Worm (Caenorhabditis elegans) whole organism, mixed stage, embryonic: Measurements from ENCODE around the gene Y37E11AL.12.

Experiments used
- elt-3 ChIP-seq: fragments of 150-350 bp; optimal IDR thresholded peaks from 2 replicates; lab custom pipeline; 2014; ENCODE audit warnings: missing biosample characterization, missing genetic modification characterization
- lsy-2 ChIP-seq: fragments of 150-350 bp; optimal IDR thresholded peaks from 2 replicates; lab custom pipeline; 2014; ENCODE audit warnings: missing biosample characterization, missing genetic modification characterization
- mep-1 ChIP-seq: fragments of 150-350 bp; optimal IDR thresholded peaks from 2 replicates; lab custom pipeline; 2017; ENCODE audit warnings: missing biosample characterization, missing genetic modification reagents, missing genetic modification characterization, inconsistent platforms
- nhr-12 ChIP-seq: fragments of 150-350 bp; optimal IDR thresholded peaks from 2 replicates; lab custom pipeline; 2014; ENCODE audit warnings: missing biosample characterization, missing genetic modification characterization
- nhr-2 ChIP-seq: fragments of 150-350 bp; optimal IDR thresholded peaks from 2 replicates; lab custom pipeline; 2014; ENCODE audit warnings: missing biosample characterization, missing genetic modification characterization
- snpc-4 ChIP-seq: fragments of 150-350 bp; optimal IDR thresholded peaks from 2 replicates; lab custom pipeline; 2014; ENCODE audit warnings: missing biosample characterization, missing genetic modification characterization
- sptf-1 ChIP-seq: sonication (generic microtip); optimal IDR thresholded peaks from 2 replicates; lab custom pipeline; 2017; ENCODE audit warnings: mild to moderate bottlenecking, missing genetic modification characterization, moderate library complexity, missing compliant biosample characterization
- ztf-11 ChIP-seq: fragments of 150-350 bp; optimal IDR thresholded peaks from 2 replicates; lab custom pipeline; 2014; ENCODE audit warnings: missing biosample characterization, missing genetic modification characterization

DNA sequence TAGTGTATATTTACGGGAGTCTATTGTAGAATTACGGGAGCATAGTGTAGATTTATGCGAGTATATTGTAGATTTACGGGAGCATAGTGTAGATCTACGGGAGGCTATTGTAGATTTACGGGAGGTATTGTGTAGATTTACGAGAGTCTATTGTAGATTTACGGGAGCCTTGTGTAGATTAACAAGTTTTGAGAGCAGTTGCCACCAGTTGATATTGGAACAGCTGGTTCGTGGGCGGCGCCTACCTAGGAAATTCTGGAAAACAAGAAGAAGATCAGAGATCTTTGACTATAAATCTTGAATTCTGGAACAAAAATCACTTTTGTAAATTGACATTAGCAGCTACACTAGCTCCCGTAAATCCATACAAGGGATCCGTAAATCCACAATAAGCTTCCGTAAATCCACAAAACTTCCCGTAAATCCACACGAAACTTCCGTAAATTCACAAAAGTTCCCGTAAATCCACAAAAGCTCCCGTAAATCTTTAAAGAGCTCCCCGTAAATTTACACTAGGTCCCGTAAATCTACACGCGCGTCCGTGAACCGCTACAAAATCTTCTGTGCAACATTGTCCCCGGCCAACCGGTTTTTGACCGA lies 48.9 kb downstream of the Y37E11AL.12 start:
- no peak for TF ChIP-seq sptf-1
- TF ChIP-seq ztf-11 (tag; lab: Kevin White, UChicago) = no peak
- TF ChIP-seq lsy-2 (tag; lab: Kevin White, UChicago) = no peak
- TF ChIP-seq nhr-12 (tag; lab: Kevin White, UChicago) = no peak
- no peak for TF ChIP-seq snpc-4 (tag; lab: Kevin White, UChicago)
- TF ChIP-seq elt-3 (tag; lab: Kevin White, UChicago) = no peak
- no peak for TF ChIP-seq mep-1 (tag; lab: Kevin White, UChicago)
- TF ChIP-seq nhr-2 = no peak
